Fruit fly (Drosophila melanogaster) whole organism, embryonic: Measurements from ENCODE around the gene CG12009.
A peak's percentile ranks its signal among the peaks of the same experiment; 100 is the strongest.

Source experiments
- ATbp ChIP-seq: fragments of 200-800 bp; sonication (Bioruptor generic); optimal IDR thresholded peaks from 2 replicates; lab custom pipeline; 2017; ENCODE audit warnings: missing biosample characterization, mild to moderate bottlenecking, missing genetic modification characterization, missing genetic modification reagents
- Atf3 ChIP-seq: fragments of 200-800 bp; sonication (Bioruptor generic); optimal IDR thresholded peaks from 3 replicates; lab custom pipeline; 2016; ENCODE audit warnings: missing biosample characterization, missing genetic modification characterization
- Awh ChIP-seq: fragments of 200-800 bp; sonication (Bioruptor generic); IDR thresholded peaks from 2 replicates; pipeline ENCODE4, ENCODE4 v1.3.6; 2022; ENCODE audit warnings: missing biosample characterization, missing genetic modification characterization
- Bdp1 ChIP-seq: fragments of 200-800 bp; sonication (Bioruptor generic); optimal IDR thresholded peaks from 3 replicates; lab custom pipeline; 2016; ENCODE audit warnings: missing biosample characterization, missing genetic modification characterization
- CG10147 ChIP-seq: fragments of 200-800 bp; sonication (Bioruptor generic); optimal IDR thresholded peaks from 2 replicates; lab custom pipeline; 2019; ENCODE audit warnings: missing biosample characterization, mild to moderate bottlenecking, missing genetic modification characterization, moderate library complexity
- CG10654 ChIP-seq: fragments of 200-800 bp; sonication (Bioruptor generic); optimal IDR thresholded peaks from 2 replicates; lab custom pipeline; 2016; ENCODE audit warnings: missing biosample characterization, missing genetic modification characterization
- CG11247 ChIP-seq: fragments of 200-800 bp; sonication (Bioruptor generic); IDR thresholded peaks from 2 replicates; pipeline ENCODE4 v1.3.6; 2022; ENCODE audit warnings: missing biosample characterization, missing genetic modification characterization
- CG11398 ChIP-seq: fragments of 200-800 bp; sonication (Bioruptor generic); optimal IDR thresholded peaks from 2 replicates; lab custom pipeline; 2016; ENCODE audit warnings: missing biosample characterization, missing genetic modification characterization
- CG13624 ChIP-seq: fragments of 200-800 bp; sonication (Bioruptor generic); optimal IDR thresholded peaks from 2 replicates; lab custom pipeline; 2016; ENCODE audit warnings: missing biosample characterization, missing genetic modification characterization
- CG15479 ChIP-seq: fragments of 200-800 bp; sonication (Bioruptor generic); optimal IDR thresholded peaks from 3 replicates; lab custom pipeline; 2019; ENCODE audit warnings: missing biosample characterization, mild to moderate bottlenecking, missing genetic modification characterization, moderate library complexity
- CG17912 ChIP-seq: fragments of 200-800 bp; sonication (Bioruptor generic); optimal IDR thresholded peaks from 2 replicates; lab custom pipeline; 2018; ENCODE audit warnings: missing biosample characterization, mild to moderate bottlenecking, missing genetic modification characterization
- CG1792 ChIP-seq: fragments of 200-800 bp; sonication (Bioruptor generic); optimal IDR thresholded peaks from 2 replicates; lab custom pipeline; 2016; ENCODE audit warnings: missing biosample characterization, missing genetic modification characterization
- CG1832 ChIP-seq: fragments of 200-800 bp; sonication (Bioruptor generic); optimal IDR thresholded peaks from 2 replicates; lab custom pipeline; 2017; ENCODE audit warnings: missing biosample characterization, mild to moderate bottlenecking, missing genetic modification characterization, inconsistent platforms
- CG18599 ChIP-seq: fragments of 200-800 bp; sonication (Bioruptor generic); optimal IDR thresholded peaks from 3 replicates; lab custom pipeline; 2017; ENCODE audit warnings: missing biosample characterization, missing genetic modification characterization, mild to moderate bottlenecking, moderate library complexity, missing genetic modification reagents
- CG3407 ChIP-seq: fragments of 200-800 bp; sonication (Bioruptor generic); optimal IDR thresholded peaks from 2 replicates; lab custom pipeline; 2018; ENCODE audit warnings: missing biosample characterization, mild to moderate bottlenecking, missing genetic modification characterization
- CG4282 ChIP-seq: fragments of 200-800 bp; sonication (Bioruptor generic); optimal IDR thresholded peaks from 2 replicates; lab custom pipeline; 2016; ENCODE audit warnings: missing biosample characterization, missing genetic modification characterization
- CG4360 ChIP-seq: fragments of 200-800 bp; sonication (Bioruptor generic); IDR thresholded peaks from 2 replicates; pipeline ENCODE4 v1.3.6; 2022; ENCODE audit warnings: missing biosample characterization, missing genetic modification characterization
- CG4404 ChIP-seq: fragments of 200-800 bp; sonication (Bioruptor generic); IDR thresholded peaks from 2 replicates; pipeline ENCODE4 v1.3.6; 2022; ENCODE audit warnings: missing biosample characterization, missing genetic modification characterization
- CG5180 ChIP-seq: fragments of 200-800 bp; sonication (Bioruptor generic); optimal IDR thresholded peaks from 3 replicates; lab custom pipeline; 2017; ENCODE audit warnings: missing biosample characterization, missing genetic modification characterization, mild to moderate bottlenecking, moderate library complexity, missing genetic modification reagents
- CG6175 ChIP-seq: fragments of 200-800 bp; sonication (Bioruptor generic); IDR thresholded peaks from 3 replicates; pipeline ENCODE4 v1.3.6; 2022; ENCODE audit warnings: missing biosample characterization, missing genetic modification characterization
- CG7839 ChIP-seq: fragments of 200-800 bp; sonication (Bioruptor generic); optimal IDR thresholded peaks from 3 replicates; lab custom pipeline; 2018; ENCODE audit warnings: missing biosample characterization, mild to moderate bottlenecking, missing genetic modification characterization, moderate library complexity
- CG8388 ChIP-seq: fragments of 200-800 bp; sonication (Bioruptor generic); optimal IDR thresholded peaks from 2 replicates; lab custom pipeline; 2019; ENCODE audit warnings: missing biosample characterization, mild to moderate bottlenecking, missing genetic modification characterization, moderate library complexity
- CG9437 ChIP-seq: fragments of 200-800 bp; sonication (Bioruptor generic); optimal IDR thresholded peaks from 2 replicates; lab custom pipeline; 2018; ENCODE audit warnings: missing biosample characterization, mild to moderate bottlenecking, missing genetic modification characterization
- D ChIP-seq, 2 experiments: fragments of 200-800 bp in 1 of 2; fragments of >200 bp in 1 of 2; sonication (Bioruptor generic) in 1 of 2; optimal IDR thresholded peaks; 2 replicates in 1 of 2; 3 replicates in 1 of 2; lab custom pipeline; 2017; ENCODE audit warnings: mild to moderate bottlenecking in 1 of 2, missing biosample characterization in 1 of 2, missing genetic modification characterization in 1 of 2, missing genetic modification reagents in 1 of 2
- Dll ChIP-seq: fragments of 200-800 bp; sonication (Bioruptor generic); IDR thresholded peaks from 4 replicates; pipeline ENCODE4 v1.3.6; 2022; ENCODE audit warnings: missing biosample characterization, missing genetic modification characterization; ENCODE audit not compliant: partially characterized antibody
- Dref ChIP-seq: fragments of 200-800 bp; sonication (Bioruptor generic); IDR thresholded peaks from 2 replicates; pipeline ENCODE4 v1.3.6; 2022; ENCODE audit warnings: missing biosample characterization, missing genetic modification characterization
- GATAe ChIP-seq: fragments of 200-800 bp; sonication (Bioruptor generic); conservative IDR thresholded peaks from 2 replicates; pipeline ENCODE4 v1.3.6; 2022; ENCODE audit warnings: missing biosample characterization, missing genetic modification characterization
- HmgZ ChIP-seq: fragments of 200-800 bp; sonication (Bioruptor generic); optimal IDR thresholded peaks from 2 replicates; lab custom pipeline; 2018; ENCODE audit warnings: missing biosample characterization, mild to moderate bottlenecking, missing genetic modification characterization
- Oli ChIP-seq: fragments of 200-800 bp; sonication (Bioruptor generic); optimal IDR thresholded peaks from 2 replicates; lab custom pipeline; 2018; ENCODE audit warnings: missing biosample characterization, mild to moderate bottlenecking, missing genetic modification characterization, moderate library complexity
- PHDP ChIP-seq: fragments of 200-800 bp; sonication (Bioruptor generic); optimal IDR thresholded peaks from 3 replicates; lab custom pipeline; 2018; ENCODE audit warnings: missing biosample characterization, mild to moderate bottlenecking, missing genetic modification characterization, moderate library complexity
- Rfx ChIP-seq: fragments of 200-800 bp; sonication (Bioruptor generic); IDR thresholded peaks from 2 replicates; pipeline ENCODE4 v1.3.6; 2022; ENCODE audit warnings: missing biosample characterization, missing genetic modification characterization
- Sox102F ChIP-seq: fragments of 200-800 bp; sonication (Bioruptor generic); optimal IDR thresholded peaks from 2 replicates; lab custom pipeline; 2018; ENCODE audit warnings: missing biosample characterization, mild to moderate bottlenecking, missing genetic modification characterization, moderate library complexity
- Spps ChIP-seq: fragments of 200-800 bp; sonication (Bioruptor generic); optimal IDR thresholded peaks from 2 replicates; lab custom pipeline; 2018; ENCODE audit warnings: missing biosample characterization, mild to moderate bottlenecking, missing genetic modification characterization
- TFAM ChIP-seq: fragments of 200-800 bp; sonication (Bioruptor generic); optimal IDR thresholded peaks from 2 replicates; lab custom pipeline; 2017; ENCODE audit warnings: missing biosample characterization, missing genetic modification characterization, inconsistent platforms
- Taf1 ChIP-seq: fragments of 200-800 bp; sonication (Bioruptor generic); IDR thresholded peaks from 2 replicates; pipeline ENCODE4 v1.3.6; 2022; ENCODE audit warnings: missing biosample characterization, missing genetic modification characterization
- bab2 ChIP-seq: fragments of 200-800 bp; sonication (Bioruptor generic); optimal IDR thresholded peaks from 2 replicates; lab custom pipeline; 2016; ENCODE audit warnings: missing biosample characterization, missing genetic modification characterization
- ci ChIP-seq: fragments of 200-800 bp; sonication (Bioruptor generic); IDR thresholded peaks from 3 replicates; pipeline ENCODE4 v1.3.6; 2022; ENCODE audit warnings: missing biosample characterization, missing genetic modification characterization
- dpn ChIP-seq, 2 experiments: fragments of 200-800 bp; sonication (Bioruptor generic); optimal IDR thresholded peaks; 3 replicates each; lab custom pipeline; 2016; ENCODE audit warnings: missing biosample characterization in 2 of 2, missing genetic modification characterization in 2 of 2
- fd96Cb ChIP-seq: fragments of 200-800 bp; sonication (Bioruptor generic); optimal IDR thresholded peaks from 2 replicates; lab custom pipeline; 2018; ENCODE audit warnings: missing biosample characterization, mild to moderate bottlenecking, missing genetic modification characterization, moderate library complexity
- fru ChIP-seq: fragments of >200 bp; optimal IDR thresholded peaks from 2 replicates; lab custom pipeline; 2017
- ind ChIP-seq: fragments of 200-800 bp; sonication (Bioruptor generic); optimal IDR thresholded peaks from 3 replicates; lab custom pipeline; 2016; ENCODE audit warnings: missing biosample characterization, missing genetic modification characterization
- lmd ChIP-seq: fragments of 200-800 bp; sonication (Bioruptor generic); IDR thresholded peaks from 2 replicates; pipeline ENCODE4 v1.3.6; 2022; ENCODE audit warnings: missing biosample characterization, missing genetic modification characterization
- lola ChIP-seq, 3 experiments: fragments of >200 bp in 2 of 3; fragments of 200-800 bp in 1 of 3; sonication (Bioruptor generic) in 1 of 3; optimal IDR thresholded peaks; 2 replicates each; lab custom pipeline; 2017 to 2019; ENCODE audit warnings: missing biosample characterization in 3 of 3, missing genetic modification characterization in 3 of 3, mild to moderate bottlenecking in 1 of 3, moderate library complexity in 1 of 3
- seq ChIP-seq: fragments of 200-800 bp; sonication (Bioruptor generic); IDR thresholded peaks from 2 replicates; pipeline ENCODE4 v1.3.6; 2022; ENCODE audit warnings: missing biosample characterization, missing genetic modification characterization
- sna ChIP-seq: fragments of 200-800 bp; sonication (Bioruptor generic); IDR thresholded peaks from 2 replicates; pipeline ENCODE4 v1.3.6; 2022; ENCODE audit warnings: missing biosample characterization, missing genetic modification characterization; ENCODE audit not compliant: partially characterized antibody
- ssp ChIP-seq: fragments of 200-800 bp; sonication (Bioruptor generic); IDR thresholded peaks from 2 replicates; pipeline ENCODE4 v1.3.6; 2022; ENCODE audit warnings: missing biosample characterization, missing genetic modification characterization
- stwl ChIP-seq: fragments of 200-800 bp; sonication (Bioruptor generic); optimal IDR thresholded peaks from 3 replicates; lab custom pipeline; 2018; ENCODE audit warnings: missing biosample characterization, mild to moderate bottlenecking, missing genetic modification characterization, moderate library complexity
- toy ChIP-seq: fragments of 200-800 bp; sonication (Bioruptor generic); IDR thresholded peaks from 2 replicates; pipeline ENCODE4 v1.3.6; 2022; ENCODE audit warnings: missing biosample characterization, missing genetic modification characterization
- tup ChIP-seq: fragments of 200-800 bp; sonication (Bioruptor generic); optimal IDR thresholded peaks from 2 replicates; lab custom pipeline; 2016; ENCODE audit warnings: missing biosample characterization, mild to moderate bottlenecking, missing genetic modification characterization, moderate library complexity
- wor ChIP-seq: fragments of 200-800 bp; sonication (Bioruptor generic); IDR thresholded peaks from 2 replicates; pipeline ENCODE4 v1.3.6; 2022; ENCODE audit warnings: missing biosample characterization, missing genetic modification characterization

CG12009 gene

dm6 chr3L:3338882-3339590 is 47.8 kb downstream of the CG12009 start (continued):
- TF ChIP-seq Spps (tag; lab: Kevin White, UChicago) (no peak), ind (GFP tag; lab: Kevin White, UChicago) (no peak), TFAM (GFP tag; lab: Kevin White, UChicago) (no peak), Dref (GFP tag; lab: Robert Waterston, UW) (no peak), toy (GFP tag; lab: Robert Waterston, UW) (no peak), tup (no peak), seq (no peak), fd96Cb (tag; lab: Kevin White, UChicago) (peak; percentile 2), GATAe (GFP tag; lab: Robert Waterston, UW) (no peak), Dll (GFP tag; lab: Robert Waterston, UW) (no peak), CG9437 (GFP tag; lab: Kevin White, UChicago) (no peak), CG13624 (GFP tag; lab: Kevin White, UChicago) (no peak), CG18599 (GFP tag; lab: Kevin White, UChicago) (no peak), Oli (no peak), CG17912 (GFP tag; lab: Kevin White, UChicago) (no peak), CG4404 (no peak), bab2 (GFP tag; lab: Kevin White, UChicago) (no peak), ci (GFP tag; lab: Robert Waterston, UW) (no peak), Awh (no peak), PHDP (tag; lab: Kevin White, UChicago) (peak; percentile 6), CG5180 (GFP tag; lab: Kevin White, UChicago) (no peak), CG4282 (GFP tag; lab: Kevin White, UChicago) (no peak), CG8388 (GFP tag; lab: Kevin White, UChicago) (peak; percentile 28), Taf1 (GFP tag; lab: Robert Waterston, UW) (no peak), CG10654 (GFP tag; lab: Kevin White, UChicago) (no peak), CG4360 (GFP tag; lab: Robert Waterston, UW) (peak; percentile 92), lola (GFP tag; optimal IDR thresholded peaks at IDR 0.05; lab: Kevin White, UChicago) (peak in 1 of 3 experiments; percentile 13), sna (GFP tag; lab: Robert Waterston, UW) (no peak), CG3407 (GFP tag; lab: Kevin White, UChicago) (no peak), CG15479 (peak; percentile 19), wor (no peak), stwl (tag; lab: Kevin White, UChicago) (no peak), lmd (GFP tag; lab: Robert Waterston, UW) (no peak), Bdp1 (GFP tag; lab: Kevin White, UChicago) (no peak), dpn (GFP tag; optimal IDR thresholded peaks at IDR 0.05; lab: Kevin White, UChicago) (no peak), Sox102F (peak; percentile 9), CG6175 (no peak), ATbp (GFP tag; lab: Kevin White, UChicago) (no peak), CG1832 (GFP tag; lab: Kevin White, UChicago) (no peak), CG11398 (GFP tag; lab: Kevin White, UChicago) (no peak), CG10147 (GFP tag; lab: Kevin White, UChicago) (no peak), ssp (no peak), CG11247 (GFP tag; lab: Robert Waterston, UW) (no peak), fru (lab: Kevin White, UChicago) (no peak), Atf3 (GFP tag; lab: Kevin White, UChicago) (no peak), CG7839 (no peak), D (optimal IDR thresholded peaks at IDR 0.05; lab: Kevin White, UChicago) (no peak), D (GFP tag; optimal IDR thresholded peaks at IDR 0.05; lab: Kevin White, UChicago) (peak; percentile 17), CG1792 (no peak), Rfx (GFP tag; lab: Robert Waterston, UW) (no peak), HmgZ (tag; lab: Kevin White, UChicago) (no peak)
